Fruit fly (Drosophila melanogaster): ENCODE data around the gene CG4467.
A peak's percentile ranks its signal among the peaks of the same experiment; 100 is the strongest.

CG4467 gene

dm6 chr3R:23293066-23293777, 44.5 kb upstream of the CG4467 start (continued):
- TF ChIP-seq Sox14 (GFP tag; optimal IDR thresholded peaks at IDR 0.05) (no peak), vri (GFP tag; optimal IDR thresholded peaks at IDR 0.05) (peak; percentile 36), CG6276 (GFP tag; optimal IDR thresholded peaks at IDR 0.05) (peak; percentile 32), CG31627 (GFP tag; optimal IDR thresholded peaks at IDR 0.05) (no peak), CG34406 (GFP tag; optimal IDR thresholded peaks at IDR 0.05) (peak; percentile 39), fd59A (GFP tag; optimal IDR thresholded peaks at IDR 0.05) (peak; percentile 38), CG7368 (GFP tag; optimal IDR thresholded peaks at IDR 0.05) (no peak), CG3032 (tag; optimal IDR thresholded peaks at IDR 0.05) (peak; percentile 47), net (GFP tag; optimal IDR thresholded peaks at IDR 0.05) (peak; percentile 74), Gug (GFP tag; IDR thresholded peaks at IDR 0.05) (peak; percentile 22; the same call in 1 of the 2 replicates), CG11762 (GFP tag; optimal IDR thresholded peaks at IDR 0.05; ENCODE audit: insufficient read depth) (no peak), acj6 (GFP tag; optimal IDR thresholded peaks at IDR 0.05) (peak; percentile 53), Ets96B (tag; optimal IDR thresholded peaks at IDR 0.05) (peak; percentile 53), spab (GFP tag; optimal IDR thresholded peaks at IDR 0.05) (peak; percentile 37), CG15336 (GFP tag; IDR thresholded peaks at IDR 0.05) (peak; percentile 65), Eip75B (GFP tag; optimal IDR thresholded peaks at IDR 0.05) (peak; percentile 36), Smox (GFP tag; optimal IDR thresholded peaks at IDR 0.05) (no peak)

dm6 chr3R:23292267-23292666, 43.6 kb upstream of the CG4467 start:
- TF ChIP-seq Smox (GFP tag; optimal IDR thresholded peaks at IDR 0.05) = no peak
- no peak for TF ChIP-seq CG11902 (GFP tag; optimal IDR thresholded peaks at IDR 0.05)
- TF ChIP-seq CG6163 (GFP tag; IDR thresholded peaks at IDR 0.05) = no peak
- no peak for TF ChIP-seq spab (GFP tag; optimal IDR thresholded peaks at IDR 0.05)
- no peak for TF ChIP-seq Met (GFP tag; optimal IDR thresholded peaks at IDR 0.05)
- TF ChIP-seq Sox102F (GFP tag; optimal IDR thresholded peaks at IDR 0.05) = no peak
- TF ChIP-seq fd85E (GFP tag; optimal IDR thresholded peaks at IDR 0.05) = no peak
- TF ChIP-seq CG11294 (GFP tag; IDR thresholded peaks at IDR 0.05) = no peak
- no peak for TF ChIP-seq CG15336 (GFP tag; IDR thresholded peaks at IDR 0.05)
- no peak for TF ChIP-seq vri (GFP tag; optimal IDR thresholded peaks at IDR 0.05)
- no peak for TF ChIP-seq Gug (GFP tag; IDR thresholded peaks at IDR 0.05)
- no peak for TF ChIP-seq CG6792 (GFP tag; optimal IDR thresholded peaks at IDR 0.05)
- TF ChIP-seq fkh (GFP tag; optimal IDR thresholded peaks at IDR 0.05) = no peak
- no peak for TF ChIP-seq CG8632 (GFP tag; optimal IDR thresholded peaks at IDR 0.05)
- no peak for TF ChIP-seq CG3032 (tag; optimal IDR thresholded peaks at IDR 0.05)

- TF ChIP-seq achi (GFP tag; optimal IDR thresholded peaks at IDR 0.05) = no peak
- no peak for TF ChIP-seq CG16779 (tag; optimal IDR thresholded peaks at IDR 0.05)
Measured at dm6 chr3R:23290089-23290488, 41.4 kb upstream of the CG4467 start, which contains the start of gene bb8. TSS of gene bb8 (minus strand) at chr3R:23290189.

- no peak for TF ChIP-seq CG9139 (GFP tag; optimal IDR thresholded peaks at IDR 0.05)
- no peak for TF ChIP-seq Eip75B (GFP tag; optimal IDR thresholded peaks at IDR 0.05)
Measured at dm6 chr3R:23287951-23288350, 39.2 kb upstream of the CG4467 start, which contains the start of gene wam. TSS of gene wam (minus strand) at chr3R:23288051.

dm6 chr3R:23284256-23284655, 35.6 kb upstream of the CG4467 start:
- no peak for TF ChIP-seq Hr39 (GFP tag; optimal IDR thresholded peaks at IDR 0.05)
- TF ChIP-seq fkh (GFP tag; optimal IDR thresholded peaks at IDR 0.05) = peak; percentile 91
- TF ChIP-seq Eip78C (GFP tag) = no peak
- TF ChIP-seq fd59A (GFP tag; optimal IDR thresholded peaks at IDR 0.05) = no peak
- no peak for TF ChIP-seq CG8319 (GFP tag; optimal IDR thresholded peaks at IDR 0.05)
- no peak for TF ChIP-seq lz (GFP tag; optimal IDR thresholded peaks at IDR 0.05)
- TF ChIP-seq eg (GFP tag; IDR thresholded peaks at IDR 0.05) = no peak
